Fruit fly (Drosophila melanogaster) whole organism, embryonic: ENCODE results near the gene CG14252.

Experiments used
- ATbp ChIP-seq: fragments of 200-800 bp; sonication (Bioruptor generic); optimal IDR thresholded peaks from 2 replicates; lab custom pipeline; 2017; ENCODE audit warnings: missing biosample characterization, mild to moderate bottlenecking, missing genetic modification characterization, missing genetic modification reagents
- Aef1 ChIP-seq: fragments of 200-800 bp; sonication (Bioruptor generic); IDR thresholded peaks from 3 replicates; pipeline ENCODE4 v1.3.6; 2022; ENCODE audit warnings: missing biosample characterization, missing genetic modification characterization
- B-H2 ChIP-seq: fragments of 200-800 bp; sonication (Bioruptor generic); optimal IDR thresholded peaks from 2 replicates; lab custom pipeline; 2018; ENCODE audit warnings: missing biosample characterization, mild to moderate bottlenecking, missing genetic modification characterization
- Bdp1 ChIP-seq: fragments of 200-800 bp; sonication (Bioruptor generic); optimal IDR thresholded peaks from 3 replicates; lab custom pipeline; 2016; ENCODE audit warnings: missing biosample characterization, missing genetic modification characterization
- CG10147 ChIP-seq: fragments of 200-800 bp; sonication (Bioruptor generic); optimal IDR thresholded peaks from 2 replicates; lab custom pipeline; 2019; ENCODE audit warnings: missing biosample characterization, mild to moderate bottlenecking, missing genetic modification characterization, moderate library complexity
- CG10543 ChIP-seq: fragments of 200-800 bp; sonication (Bioruptor generic); optimal IDR thresholded peaks from 3 replicates; lab custom pipeline; 2017; ENCODE audit warnings: missing biosample characterization, mild to moderate bottlenecking, missing genetic modification characterization, moderate library complexity
- CG12299 ChIP-seq: fragments of 200-800 bp; sonication (Bioruptor generic); optimal IDR thresholded peaks from 2 replicates; lab custom pipeline; 2018; ENCODE audit warnings: missing biosample characterization, mild to moderate bottlenecking, missing genetic modification characterization
- CG12769 ChIP-seq: fragments of 200-800 bp; sonication (Bioruptor generic); optimal IDR thresholded peaks from 2 replicates; lab custom pipeline; 2019; ENCODE audit warnings: missing biosample characterization, mild to moderate bottlenecking, missing genetic modification characterization, moderate library complexity
- CG13624 ChIP-seq: fragments of 200-800 bp; sonication (Bioruptor generic); optimal IDR thresholded peaks from 2 replicates; lab custom pipeline; 2016; ENCODE audit warnings: missing biosample characterization, missing genetic modification characterization
- CG13775 ChIP-seq: fragments of 200-800 bp; sonication (Bioruptor generic); optimal IDR thresholded peaks from 3 replicates; lab custom pipeline; 2017; ENCODE audit warnings: missing biosample characterization, mild to moderate bottlenecking, missing genetic modification characterization
- CG15011 ChIP-seq: fragments of 200-800 bp; sonication (Bioruptor generic); optimal IDR thresholded peaks from 3 replicates; lab custom pipeline; 2018; ENCODE audit warnings: missing biosample characterization, mild to moderate bottlenecking, missing genetic modification characterization
- CG1647 ChIP-seq: fragments of 200-800 bp; sonication (Bioruptor generic); optimal IDR thresholded peaks from 3 replicates; lab custom pipeline; 2016; ENCODE audit warnings: missing biosample characterization, missing genetic modification characterization
- CG16779 ChIP-seq: fragments of 200-800 bp; sonication (Bioruptor generic); IDR thresholded peaks from 2 replicates; pipeline ENCODE4 v1.3.6; 2022; ENCODE audit warnings: missing biosample characterization, missing genetic modification characterization
- CG17829 ChIP-seq: fragments of 200-800 bp; optimal IDR thresholded peaks from 2 replicates; lab custom pipeline; 2019; ENCODE audit warnings: missing biosample characterization, mild to moderate bottlenecking, missing genetic modification characterization, moderate library complexity
- CG31224 ChIP-seq: fragments of 200-800 bp; sonication (Bioruptor generic); IDR thresholded peaks from 2 replicates; pipeline ENCODE4 v1.3.6; 2022; ENCODE audit warnings: missing biosample characterization, missing genetic modification characterization
- CG3995 ChIP-seq: fragments of 200-800 bp; sonication (Bioruptor generic); optimal IDR thresholded peaks from 3 replicates; lab custom pipeline; 2016; ENCODE audit warnings: missing biosample characterization, missing genetic modification characterization
- CG4730 ChIP-seq: fragments of 200-800 bp; sonication (Bioruptor generic); IDR thresholded peaks from 2 replicates; pipeline ENCODE4 v1.3.6; 2022; ENCODE audit warnings: missing biosample characterization, missing genetic modification characterization
- CG6765 ChIP-seq: fragments of 200-800 bp; sonication (Bioruptor generic); optimal IDR thresholded peaks from 3 replicates; lab custom pipeline; 2017; ENCODE audit warnings: missing biosample characterization, mild to moderate bottlenecking, missing genetic modification characterization
- CG8089 ChIP-seq: fragments of 200-800 bp; sonication (Bioruptor generic); optimal IDR thresholded peaks from 3 replicates; lab custom pipeline; 2016; ENCODE audit warnings: missing biosample characterization, missing genetic modification characterization
- CG8290 ChIP-seq, 3 experiments: fragments of 200-800 bp; sonication (Bioruptor generic); optimal IDR thresholded peaks; 2 replicates each; lab custom pipeline; 2016 to 2019; ENCODE audit warnings: missing biosample characterization in 3 of 3, missing genetic modification characterization in 3 of 3, mild to moderate bottlenecking in 2 of 3, moderate library complexity in 1 of 3
- Dad ChIP-seq: fragments of 200-800 bp; sonication (Bioruptor generic); optimal IDR thresholded peaks from 3 replicates; lab custom pipeline; 2016; ENCODE audit warnings: missing biosample characterization, missing genetic modification characterization
- Dek ChIP-seq: fragments of 200-800 bp; sonication (Bioruptor generic); optimal IDR thresholded peaks from 3 replicates; lab custom pipeline; 2019; ENCODE audit warnings: missing biosample characterization, mild to moderate bottlenecking, missing genetic modification characterization, moderate library complexity
- Dp ChIP-seq: fragments of 200-800 bp; sonication (Bioruptor generic); optimal IDR thresholded peaks from 2 replicates; lab custom pipeline; 2018; ENCODE audit warnings: missing biosample characterization, mild to moderate bottlenecking, missing genetic modification characterization, moderate library complexity
- E2f1 ChIP-seq: fragments of 200-800 bp; sonication (Bioruptor generic); IDR thresholded peaks from 2 replicates; pipeline ENCODE4 v1.3.6; 2022; ENCODE audit warnings: missing biosample characterization, missing genetic modification characterization
- Gug ChIP-seq: fragments of 200-800 bp; sonication (Bioruptor generic); IDR thresholded peaks from 4 replicates; pipeline ENCODE4 v1.3.6; 2022; ENCODE audit warnings: missing biosample characterization, missing genetic modification characterization
- Hey ChIP-seq: fragments of 200-800 bp; sonication (Bioruptor generic); optimal IDR thresholded peaks from 3 replicates; lab custom pipeline; 2018; ENCODE audit warnings: missing biosample characterization, mild to moderate bottlenecking, missing genetic modification characterization
- Hmr ChIP-seq: fragments of 200-800 bp; sonication (Bioruptor generic); optimal IDR thresholded peaks from 3 replicates; lab custom pipeline; 2017; ENCODE audit warnings: mild to moderate bottlenecking, missing biosample characterization, missing genetic modification reagents, missing genetic modification characterization
- Nf-YA ChIP-seq: fragments of 200-800 bp; sonication (Bioruptor generic); IDR thresholded peaks from 2 replicates; pipeline ENCODE4 v1.3.6; 2022; ENCODE audit warnings: missing biosample characterization, missing genetic modification characterization
- Pdp1 ChIP-seq, 2 experiments: fragments of 200-800 bp; sonication (Bioruptor generic); optimal IDR thresholded peaks; 3 replicates each; lab custom pipeline; 2016; ENCODE audit warnings: missing biosample characterization in 2 of 2, missing genetic modification characterization in 2 of 2, mild to moderate bottlenecking in 1 of 2, moderate library complexity in 1 of 2
- ab ChIP-seq: fragments of 200-800 bp; sonication (Bioruptor generic); optimal IDR thresholded peaks from 2 replicates; lab custom pipeline; 2016; ENCODE audit warnings: missing biosample characterization, missing genetic modification characterization
- bbx ChIP-seq: fragments of 200-800 bp; sonication (Bioruptor generic); IDR thresholded peaks from 2 replicates; pipeline ENCODE4 v1.3.6; 2022; ENCODE audit warnings: missing biosample characterization, missing genetic modification characterization; ENCODE audit not compliant: partially characterized antibody
- ci ChIP-seq: fragments of 200-800 bp; sonication (Bioruptor generic); IDR thresholded peaks from 3 replicates; pipeline ENCODE4 v1.3.6; 2022; ENCODE audit warnings: missing biosample characterization, missing genetic modification characterization
- crc ChIP-seq: fragments of 200-800 bp; sonication (Bioruptor generic); optimal IDR thresholded peaks from 2 replicates; lab custom pipeline; 2016; ENCODE audit warnings: missing biosample characterization, missing genetic modification characterization
- cwo ChIP-seq: fragments of 200-800 bp; sonication (Bioruptor generic); optimal IDR thresholded peaks from 3 replicates; lab custom pipeline; 2017; ENCODE audit warnings: missing biosample characterization, missing genetic modification characterization, mild to moderate bottlenecking, moderate library complexity, missing genetic modification reagents
- dan ChIP-seq: fragments of 200-800 bp; sonication (Bioruptor generic); IDR thresholded peaks from 2 replicates; pipeline ENCODE4 v1.3.6; 2022; ENCODE audit warnings: missing biosample characterization, missing genetic modification characterization
- dysf ChIP-seq: fragments of 200-800 bp; sonication (Bioruptor generic); IDR thresholded peaks from 3 replicates; pipeline ENCODE4 v1.3.6; 2022; ENCODE audit warnings: missing biosample characterization, missing genetic modification characterization
- fd64A ChIP-seq: fragments of 200-800 bp; sonication (Bioruptor generic); optimal IDR thresholded peaks from 3 replicates; lab custom pipeline; 2018; ENCODE audit warnings: missing biosample characterization, mild to moderate bottlenecking, missing genetic modification characterization
- fd96Cb ChIP-seq: fragments of 200-800 bp; sonication (Bioruptor generic); optimal IDR thresholded peaks from 2 replicates; lab custom pipeline; 2018; ENCODE audit warnings: missing biosample characterization, mild to moderate bottlenecking, missing genetic modification characterization, moderate library complexity
- ind ChIP-seq: fragments of 200-800 bp; sonication (Bioruptor generic); optimal IDR thresholded peaks from 3 replicates; lab custom pipeline; 2016; ENCODE audit warnings: missing biosample characterization, missing genetic modification characterization
- jumu ChIP-seq: fragments of 200-800 bp; sonication (Bioruptor generic); optimal IDR thresholded peaks from 3 replicates; lab custom pipeline; 2016; ENCODE audit warnings: missing biosample characterization, missing genetic modification characterization
- lbe ChIP-seq: fragments of 200-800 bp; sonication (Bioruptor generic); optimal IDR thresholded peaks from 2 replicates; lab custom pipeline; 2016; ENCODE audit warnings: missing biosample characterization, mild to moderate bottlenecking, missing genetic modification characterization
- nau ChIP-seq: fragments of 200-800 bp; sonication (Bioruptor generic); optimal IDR thresholded peaks from 3 replicates; lab custom pipeline; 2017; ENCODE audit warnings: missing biosample characterization, mild to moderate bottlenecking, missing genetic modification characterization, missing genetic modification reagents
- peb ChIP-seq: fragments of 200-800 bp; sonication (Bioruptor generic); IDR thresholded peaks from 2 replicates; pipeline ENCODE4 v1.3.6; 2022; ENCODE audit warnings: missing biosample characterization, missing genetic modification characterization
- pfk ChIP-seq: fragments of 200-800 bp; sonication (Bioruptor generic); optimal IDR thresholded peaks from 2 replicates; lab custom pipeline; 2018; ENCODE audit warnings: missing biosample characterization, mild to moderate bottlenecking, missing genetic modification characterization, moderate library complexity
- ranshi ChIP-seq: fragments of 200-800 bp; sonication (Bioruptor generic); IDR thresholded peaks from 2 replicates; pipeline ENCODE4 v1.3.6; 2022; ENCODE audit warnings: missing biosample characterization, missing genetic modification characterization
- sens-2 ChIP-seq: fragments of 200-800 bp; sonication (Bioruptor generic); IDR thresholded peaks from 2 replicates; pipeline ENCODE4 v1.3.6; 2022; ENCODE audit warnings: missing biosample characterization, missing genetic modification characterization
- seq ChIP-seq: fragments of 200-800 bp; sonication (Bioruptor generic); IDR thresholded peaks from 2 replicates; pipeline ENCODE4 v1.3.6; 2022; ENCODE audit warnings: missing biosample characterization, missing genetic modification characterization
- slou ChIP-seq: fragments of 200-800 bp; sonication (Bioruptor generic); optimal IDR thresholded peaks from 3 replicates; lab custom pipeline; 2016; ENCODE audit warnings: missing biosample characterization, missing genetic modification characterization
- trh ChIP-seq: fragments of 200-800 bp; sonication (Bioruptor generic); optimal IDR thresholded peaks from 2 replicates; lab custom pipeline; 2016; ENCODE audit warnings: missing biosample characterization, missing genetic modification characterization
- tx ChIP-seq: fragments of 200-800 bp; sonication (Bioruptor generic); optimal IDR thresholded peaks from 2 replicates; lab custom pipeline; 2016; ENCODE audit warnings: missing biosample characterization, missing genetic modification characterization

The CG14252 gene

DNA sequence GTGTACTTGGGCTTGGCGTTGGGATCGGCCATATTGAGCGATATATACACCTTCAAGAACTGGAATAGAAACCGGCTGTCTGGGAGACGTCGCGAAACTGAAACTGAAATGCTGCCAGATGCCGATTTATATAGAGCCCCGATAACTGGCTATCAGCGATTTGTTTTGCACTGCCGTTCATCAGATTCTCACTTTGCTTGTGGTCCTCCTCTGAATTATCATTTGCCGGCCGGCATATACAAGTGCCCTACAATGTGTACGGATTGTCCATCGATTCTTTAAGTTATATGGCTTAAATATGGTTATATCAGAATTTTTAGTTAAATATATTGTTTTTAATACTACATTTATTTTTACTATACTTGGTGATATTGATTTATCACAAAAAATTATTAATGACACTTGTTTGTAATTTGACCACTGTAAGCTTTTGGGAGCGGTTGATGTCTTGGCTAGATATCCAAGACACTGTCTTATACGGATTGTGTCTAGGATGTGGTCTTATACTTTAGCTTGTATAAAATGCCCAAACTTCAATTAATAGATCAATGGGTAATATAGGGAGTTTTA lies 43.2 kb downstream of the CG14252 start, which contains the start of gene CG31075 (continued):
- TF ChIP-seq ci (GFP tag; lab: Robert Waterston, UW) (peak; percentile 61; the same call in 2 of the 3 replicates), fd96Cb (tag; lab: Kevin White, UChicago) (no peak), Bdp1 (no peak), CG4730 (GFP tag; lab: Robert Waterston, UW) (no peak), peb (GFP tag; lab: Robert Waterston, UW) (no peak), Dp (GFP tag; lab: Kevin White, UChicago) (no peak), CG15011 (GFP tag; lab: Kevin White, UChicago) (peak; percentile 39), CG13775 (GFP tag; lab: Kevin White, UChicago) (no peak), CG8089 (GFP tag; lab: Kevin White, UChicago) (no peak), fd64A (GFP tag; lab: Kevin White, UChicago) (no peak), sens-2 (GFP tag; lab: Robert Waterston, UW) (no peak), jumu (GFP tag; lab: Kevin White, UChicago) (no peak), bbx (GFP tag; lab: Robert Waterston, UW) (no peak), Dek (tag; lab: Kevin White, UChicago) (peak; percentile 72), CG17829 (no peak), Aef1 (GFP tag; lab: Robert Waterston, UW) (peak; percentile 77), CG8290 (GFP tag; optimal IDR thresholded peaks at IDR 0.05; lab: Kevin White, UChicago) (no peak), CG8290 (tag; optimal IDR thresholded peaks at IDR 0.05; lab: Kevin White, UChicago) (peak in 1 of 2 experiments; percentile 32), CG16779 (GFP tag; lab: Robert Waterston, UW) (no peak), crc (GFP tag; lab: Kevin White, UChicago) (no peak), Hmr (GFP tag; lab: Kevin White, UChicago) (peak; percentile 76), trh (GFP tag; lab: Kevin White, UChicago) (no peak), ind (GFP tag; lab: Kevin White, UChicago) (peak; percentile 56), B-H2 (GFP tag; lab: Kevin White, UChicago) (peak; percentile 37), Hey (tag; lab: Kevin White, UChicago) (no peak), CG12299 (tag; lab: Kevin White, UChicago) (no peak), tx (GFP tag; lab: Kevin White, UChicago) (no peak), seq (peak; percentile 53), ranshi (GFP tag; lab: Robert Waterston, UW) (peak; percentile 84), nau (GFP tag; lab: Kevin White, UChicago) (peak; percentile 7), CG12769 (tag; lab: Kevin White, UChicago) (peak; percentile 23), Nf-YA (GFP tag; lab: Robert Waterston, UW) (peak; percentile 52), CG3995 (GFP tag; lab: Kevin White, UChicago) (no peak), ab (GFP tag; lab: Kevin White, UChicago) (no peak), Gug (GFP tag; lab: Robert Waterston, UW) (peak; percentile 28; the same call in 2 of the 4 replicates), CG31224 (GFP tag; lab: Robert Waterston, UW) (no peak; the same call in 1 of the 2 replicates), Dad (GFP tag; lab: Kevin White, UChicago) (no peak), lbe (GFP tag; lab: Kevin White, UChicago) (peak; percentile 88), CG1647 (GFP tag; lab: Kevin White, UChicago) (no peak), cwo (GFP tag; lab: Kevin White, UChicago) (peak; percentile 63), dan (GFP tag; lab: Robert Waterston, UW) (no peak), slou (GFP tag; lab: Kevin White, UChicago) (peak; percentile 16), ATbp (GFP tag; lab: Kevin White, UChicago) (no peak), CG6765 (GFP tag; lab: Kevin White, UChicago) (peak; percentile 23), CG10543 (GFP tag; lab: Kevin White, UChicago) (no peak), pfk (GFP tag; lab: Kevin White, UChicago) (no peak), dysf (GFP tag; lab: Robert Waterston, UW) (peak; percentile 83), Pdp1 (GFP tag; optimal IDR thresholded peaks at IDR 0.05; lab: Kevin White, UChicago) (peak in 1 of 2 experiments; percentile 2), CG13624 (GFP tag; lab: Kevin White, UChicago) (no peak), CG10147 (GFP tag; lab: Kevin White, UChicago) (peak; percentile 63), E2f1 (GFP tag; lab: Robert Waterston, UW) (no peak)
